Fruit fly (Drosophila melanogaster): ENCODE results near the gene CG12496.

CG12496 gene

DNA sequence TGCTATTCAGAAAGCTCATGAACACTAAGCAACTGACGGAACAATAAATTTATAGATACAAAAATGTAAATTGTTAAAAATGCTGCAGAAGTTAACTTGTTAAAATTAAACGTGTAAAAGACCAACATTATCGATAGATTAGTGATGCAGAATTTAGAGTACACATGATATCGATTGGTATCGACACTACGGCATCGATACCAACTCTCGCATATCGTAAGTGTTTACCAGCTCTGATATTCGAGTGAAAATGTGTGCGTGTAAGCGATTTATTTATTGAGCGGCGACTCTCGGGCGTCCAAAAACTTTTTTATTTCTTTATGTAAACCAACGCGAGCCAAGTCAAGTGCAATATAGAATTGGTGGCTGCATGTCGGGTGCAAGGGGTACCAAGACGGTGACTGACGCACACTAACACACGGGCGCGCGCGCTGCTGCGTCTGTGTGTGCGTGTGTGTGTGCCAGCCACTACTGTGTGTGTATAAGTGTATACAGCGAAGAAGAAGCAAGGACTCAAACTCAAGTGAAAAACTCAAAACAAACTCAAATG is 37.1 kb upstream of the CG12496 start, which contains the start of gene z (continued):
- peak; percentile 21 for TF ChIP-seq gro (GFP tag; optimal IDR thresholded peaks at IDR 0.05)
- TF ChIP-seq org-1 (GFP tag; optimal IDR thresholded peaks at IDR 0.05): no peak
- TF ChIP-seq CG33213 (GFP tag; optimal IDR thresholded peaks at IDR 0.05): peak; percentile 5
- TF ChIP-seq Rx (GFP tag; IDR thresholded peaks at IDR 0.05): no peak
- no peak for TF ChIP-seq pum (GFP tag; optimal IDR thresholded peaks at IDR 0.05)
- TF ChIP-seq sob (GFP tag; IDR thresholded peaks at IDR 0.05): no peak
- TF ChIP-seq gsb-n (tag; optimal IDR thresholded peaks at IDR 0.05): no peak
- TF ChIP-seq Sry-δ (GFP tag; optimal IDR thresholded peaks at IDR 0.05): peak; percentile 97
- TF ChIP-seq grau (tag; optimal IDR thresholded peaks at IDR 0.05): no peak
- peak; percentile 91 for TF ChIP-seq CG7963 (GFP tag; IDR thresholded peaks at IDR 0.05; ENCODE audit: partially characterized antibody)
- TF ChIP-seq Dref (GFP tag; IDR thresholded peaks at IDR 0.05): peak; percentile 93
- no peak for TF ChIP-seq B-H1 (GFP tag; IDR thresholded peaks at IDR 0.05)
- TF ChIP-seq Dfd (GFP tag; optimal IDR thresholded peaks at IDR 0.05): peak in 1 of 2 experiments; percentile 16
- TF ChIP-seq CG6791 (GFP tag; IDR thresholded peaks at IDR 0.05; ENCODE audit: partially characterized antibody): peak; percentile 90
- TF ChIP-seq HHEX (GFP tag; optimal IDR thresholded peaks at IDR 0.05): no peak
- TF ChIP-seq CG17186 (GFP tag; optimal IDR thresholded peaks at IDR 0.05): peak; percentile 3
- no peak for TF ChIP-seq sens-2 (GFP tag; IDR thresholded peaks at IDR 0.05)
- peak in 1 of 2 experiments; percentile 53 for TF ChIP-seq crp (GFP tag; optimal IDR thresholded peaks at IDR 0.05)
- peak; percentile 95 for TF ChIP-seq knrl (GFP tag; IDR thresholded peaks at IDR 0.05; ENCODE audit: partially characterized antibody)
- TF ChIP-seq maf-S (GFP tag; optimal IDR thresholded peaks at IDR 0.05): no peak
- peak; percentile 93 for TF ChIP-seq CG16813 (GFP tag; IDR thresholded peaks at IDR 0.05; ENCODE audit: partially characterized antibody)
- no peak for TF ChIP-seq dati (GFP tag; IDR thresholded peaks at IDR 0.05)
- TF ChIP-seq CG7839 (tag; optimal IDR thresholded peaks at IDR 0.05): no peak
- peak; percentile 80 for TF ChIP-seq CG2129 (GFP tag; IDR thresholded peaks at IDR 0.05; ENCODE audit: partially characterized antibody)
- TF ChIP-seq Spps (tag; optimal IDR thresholded peaks at IDR 0.05): no peak
- TF ChIP-seq CkIIα-i1 (GFP tag; IDR thresholded peaks at IDR 0.05): no peak
- no peak for TF ChIP-seq CG15011 (GFP tag; optimal IDR thresholded peaks at IDR 0.05)
- no peak for TF ChIP-seq CG2889 (GFP tag; IDR thresholded peaks at IDR 0.05)
- peak; percentile 81 for TF ChIP-seq zen2 (GFP tag; IDR thresholded peaks at IDR 0.05; ENCODE audit: partially characterized antibody)
- no peak for TF ChIP-seq CG11247 (GFP tag; IDR thresholded peaks at IDR 0.05)
- no peak for TF ChIP-seq Hand (GFP tag; optimal IDR thresholded peaks at IDR 0.05)
- TF ChIP-seq usp (GFP tag; optimal IDR thresholded peaks at IDR 0.05): no peak
- TF ChIP-seq tin (GFP tag; optimal IDR thresholded peaks at IDR 0.05): no peak
- no peak for TF ChIP-seq tup (GFP tag; optimal IDR thresholded peaks at IDR 0.05)
- TF ChIP-seq ranshi (GFP tag; IDR thresholded peaks at IDR 0.05): no peak
- TF ChIP-seq Six4 (GFP tag; optimal IDR thresholded peaks at IDR 0.05): no peak
- TF ChIP-seq al (GFP tag; IDR thresholded peaks at IDR 0.05): no peak
- no peak for TF ChIP-seq Elba2 (GFP tag; optimal IDR thresholded peaks at IDR 0.05)
- TF ChIP-seq mld (GFP tag; IDR thresholded peaks at IDR 0.05; ENCODE audit: partially characterized antibody): peak; percentile 85
- TF ChIP-seq nmo (GFP tag; optimal IDR thresholded peaks at IDR 0.05): peak; percentile 42
- no peak for TF ChIP-seq H15 (GFP tag; IDR thresholded peaks at IDR 0.05)
- peak; percentile 29; the same call in 1 of the 3 replicates for TF ChIP-seq CG17361 (GFP tag; IDR thresholded peaks at IDR 0.05)
- TF ChIP-seq Bteb2 (GFP tag; optimal IDR thresholded peaks at IDR 0.05): no peak
- peak; percentile 31 for TF ChIP-seq Ets97D (GFP tag; optimal IDR thresholded peaks at IDR 0.05)
- peak; percentile 92 for TF ChIP-seq CG17385 (GFP tag; optimal IDR thresholded peaks at IDR 0.05)
- TF ChIP-seq mirr (GFP tag; optimal IDR thresholded peaks at IDR 0.05): no peak
- TF ChIP-seq Mrtf (GFP tag; IDR thresholded peaks at IDR 0.05): no peak
- no peak for TF ChIP-seq CG4707 (GFP tag; optimal IDR thresholded peaks at IDR 0.05)
- peak; percentile 1 for TF ChIP-seq Xbp1 (GFP tag; optimal IDR thresholded peaks at IDR 0.05)
- peak; percentile 30 for TF ChIP-seq CG12391 (tag; optimal IDR thresholded peaks at IDR 0.05)
- no peak for TF ChIP-seq NC2α (GFP tag; optimal IDR thresholded peaks at IDR 0.05)

Data from whole organism, embryonic.